Worm (Caenorhabditis elegans) whole organism, L2 larva: ENCODE results near the gene glit-1.
A peak's percentile ranks its signal among the peaks of the same experiment; 100 is the strongest.

ENCODE experiments used
- Y55F3AM.14 ChIP-seq: fragments of 200-800 bp; sonication (Bioruptor generic); optimal IDR thresholded peaks from 2 replicates; lab custom pipeline; 2018; ENCODE audit warnings: mild to moderate bottlenecking, missing genetic modification characterization, missing compliant biosample characterization
- aly-2 ChIP-seq: fragments of 150-350 bp; optimal IDR thresholded peaks from 2 replicates; lab custom pipeline; 2014; ENCODE audit warnings: missing biosample characterization, missing genetic modification characterization
- ama-1 ChIP-seq: fragments of 150-350 bp; optimal IDR thresholded peaks from 2 replicates; lab custom pipeline; 2018; ENCODE audit warnings: inconsistent platforms
- ceh-16 ChIP-seq: fragments of 150-350 bp; optimal IDR thresholded peaks from 2 replicates; lab custom pipeline; 2014; ENCODE audit warnings: missing biosample characterization, missing genetic modification characterization
- ceh-82 ChIP-seq: fragments of 150-350 bp; optimal IDR thresholded peaks from 2 replicates; lab custom pipeline; 2014; ENCODE audit warnings: missing biosample characterization, missing genetic modification characterization
- crh-2 ChIP-seq: sonication (generic microtip); optimal IDR thresholded peaks from 2 replicates; lab custom pipeline; 2017; ENCODE audit warnings: missing biosample characterization, missing genetic modification characterization
- dmd-4 ChIP-seq: sonication (generic microtip); optimal IDR thresholded peaks from 2 replicates; lab custom pipeline; 2017; ENCODE audit warnings: missing biosample characterization, missing genetic modification characterization
- egl-27 ChIP-seq: sonication (generic microtip); optimal IDR thresholded peaks from 3 replicates; lab custom pipeline; 2017; ENCODE audit warnings: missing biosample characterization, missing genetic modification reagents, missing genetic modification characterization
- elt-1 ChIP-seq: fragments of 150-350 bp; optimal IDR thresholded peaks from 2 replicates; lab custom pipeline; 2014; ENCODE audit warnings: missing biosample characterization, missing genetic modification characterization
- elt-3 ChIP-seq: sonication (generic microtip); optimal IDR thresholded peaks from 2 replicates; lab custom pipeline; 2017; ENCODE audit warnings: missing biosample characterization, missing genetic modification characterization
- fos-1 ChIP-seq: fragments of 150-350 bp; optimal IDR thresholded peaks from 2 replicates; lab custom pipeline; 2014; ENCODE audit warnings: missing biosample characterization, missing genetic modification characterization
- lin-11 ChIP-seq: fragments of 150-350 bp; sonication (generic microtip); optimal IDR thresholded peaks from 2 replicates; lab custom pipeline; 2014; ENCODE audit warnings: missing biosample characterization, missing genetic modification characterization, inconsistent platforms, mixed read lengths
- lin-13 ChIP-seq: fragments of 150-350 bp; optimal IDR thresholded peaks from 2 replicates; lab custom pipeline; 2014; ENCODE audit warnings: missing biosample characterization, missing genetic modification reagents, missing genetic modification characterization
- lsy-2 ChIP-seq, 2 experiments: fragments of 150-350 bp in 1 of 2; sonication (generic microtip) in 1 of 2; optimal IDR thresholded peaks; 2 replicates each; lab custom pipeline; 2014 to 2017; ENCODE audit warnings: missing biosample characterization in 2 of 2, missing genetic modification characterization in 2 of 2
- mab-5 ChIP-seq: fragments of 150-350 bp; optimal IDR thresholded peaks from 2 replicates; lab custom pipeline; 2014; ENCODE audit warnings: missing biosample characterization, missing genetic modification characterization
- mbf-1 ChIP-seq: sonication (generic microtip); optimal IDR thresholded peaks from 2 replicates; lab custom pipeline; 2017; ENCODE audit warnings: missing biosample characterization, missing genetic modification characterization
- mdl-1 ChIP-seq, 2 experiments: fragments of 150-350 bp in 1 of 2; sonication (generic microtip) in 1 of 2; optimal IDR thresholded peaks; 2 replicates each; lab custom pipeline; 2017; ENCODE audit warnings: missing biosample characterization in 2 of 2, missing genetic modification characterization in 2 of 2
- nhr-10 ChIP-seq: sonication (generic microtip); optimal IDR thresholded peaks from 2 replicates; lab custom pipeline; 2017; ENCODE audit warnings: missing biosample characterization, missing genetic modification characterization
- nhr-12 ChIP-seq: fragments of 150-350 bp; optimal IDR thresholded peaks from 2 replicates; lab custom pipeline; 2014; ENCODE audit warnings: missing biosample characterization, missing genetic modification characterization
- nhr-129 ChIP-seq: fragments of 150-350 bp; optimal IDR thresholded peaks from 2 replicates; lab custom pipeline; 2014; ENCODE audit warnings: missing biosample characterization, missing genetic modification characterization
- nhr-21 ChIP-seq: fragments of 150-350 bp; optimal IDR thresholded peaks from 2 replicates; lab custom pipeline; 2014; ENCODE audit warnings: missing biosample characterization, missing genetic modification characterization
- nhr-23 ChIP-seq: fragments of 150-350 bp; optimal IDR thresholded peaks from 2 replicates; lab custom pipeline; 2014; ENCODE audit warnings: missing biosample characterization, missing genetic modification reagents, missing genetic modification characterization
- nhr-25 ChIP-seq: fragments of 150-350 bp; sonication (generic microtip); optimal IDR thresholded peaks from 3 replicates; lab custom pipeline; 2014; ENCODE audit warnings: missing biosample characterization, missing genetic modification characterization
- nhr-6 ChIP-seq: fragments of 150-350 bp; optimal IDR thresholded peaks from 2 replicates; lab custom pipeline; 2014; ENCODE audit warnings: missing biosample characterization, missing genetic modification characterization
- nhr-77 ChIP-seq: fragments of 150-350 bp; optimal IDR thresholded peaks from 2 replicates; lab custom pipeline; 2014; ENCODE audit warnings: missing biosample characterization, missing genetic modification characterization
- peb-1 ChIP-seq: fragments of 150-350 bp; optimal IDR thresholded peaks from 2 replicates; lab custom pipeline; 2014; ENCODE audit warnings: missing biosample characterization, missing genetic modification characterization
- sem-4 ChIP-seq: fragments of 150-350 bp; optimal IDR thresholded peaks from 2 replicates; lab custom pipeline; 2014; ENCODE audit warnings: missing biosample characterization, missing genetic modification reagents, missing genetic modification characterization
- skn-1 ChIP-seq: sonication (generic microtip); optimal IDR thresholded peaks from 2 replicates; lab custom pipeline; 2017; ENCODE audit warnings: missing biosample characterization, missing genetic modification characterization
- sma-3 ChIP-seq: sonication (generic microtip); optimal IDR thresholded peaks from 2 replicates; lab custom pipeline; 2016; ENCODE audit warnings: missing genetic modification reagents, missing genetic modification characterization, missing compliant biosample characterization
- sma-9 ChIP-seq, 2 experiments: fragments of 150-350 bp in 1 of 2; sonication (generic microtip) in 1 of 2; optimal IDR thresholded peaks; 2 replicates each; lab custom pipeline; 2014 to 2016; ENCODE audit warnings: missing genetic modification characterization in 2 of 2, mild to moderate bottlenecking in 1 of 2, missing biosample characterization in 1 of 2, missing compliant biosample characterization in 1 of 2, missing genetic modification reagents in 1 of 2, moderate library complexity in 1 of 2
- snpc-4 ChIP-seq: fragments of 150-350 bp; optimal IDR thresholded peaks from 2 replicates; lab custom pipeline; 2014; ENCODE audit warnings: missing biosample characterization, missing genetic modification characterization
- unc-55 ChIP-seq: fragments of 150-350 bp; sonication (generic microtip); optimal IDR thresholded peaks from 3 replicates; lab custom pipeline; 2014; ENCODE audit warnings: missing biosample characterization, missing genetic modification reagents, missing genetic modification characterization
- unc-62 ChIP-seq: fragments of 150-350 bp; optimal IDR thresholded peaks from 2 replicates; lab custom pipeline; 2014; ENCODE audit warnings: missing biosample characterization, missing genetic modification reagents, missing genetic modification characterization
- zag-1 ChIP-seq: fragments of 150-350 bp; optimal IDR thresholded peaks from 2 replicates; lab custom pipeline; 2014; ENCODE audit warnings: missing biosample characterization, missing genetic modification characterization
- ztf-1 ChIP-seq: fragments of 200-800 bp; sonication (Bioruptor generic); conservative IDR thresholded peaks from 2 replicates; pipeline ENCODE4 v1.3.6; 2022; ENCODE audit warnings: missing genetic modification characterization, missing compliant biosample characterization
- ztf-11 ChIP-seq: sonication (generic microtip); optimal IDR thresholded peaks from 2 replicates; lab custom pipeline; 2017; ENCODE audit warnings: missing biosample characterization, missing genetic modification characterization

Gene glit-1

DNA sequence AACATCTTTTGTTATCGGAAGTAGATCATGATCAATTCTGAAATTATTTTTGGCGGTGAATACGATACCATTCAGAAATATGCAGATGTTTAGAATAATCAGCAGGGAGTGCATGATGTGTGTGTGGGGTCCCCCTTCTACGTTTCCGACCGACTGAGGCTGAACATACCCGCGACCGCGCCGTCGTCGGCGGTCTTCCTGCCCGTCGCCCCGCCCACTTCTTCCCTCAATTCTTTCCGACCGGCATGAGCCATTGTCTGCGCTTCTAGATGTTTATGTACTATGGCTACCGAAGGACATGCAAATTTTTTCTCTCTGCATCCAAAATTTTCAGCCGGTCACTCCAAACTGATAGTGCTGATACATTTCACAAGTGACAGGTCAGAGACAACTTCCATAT, 32.0 kb downstream of the glit-1 start:
- TF ChIP-seq ama-1 = no peak
- no peak for TF ChIP-seq skn-1
- no peak for TF ChIP-seq sma-9 (GFP tag; optimal IDR thresholded peaks at IDR 0.05; lab: Kevin White, UChicago)
- no peak for TF ChIP-seq sma-9 (tag; optimal IDR thresholded peaks at IDR 0.05; lab: Kevin White, UChicago)
- TF ChIP-seq ztf-11 (tag; lab: Kevin White, UChicago) = no peak
- no peak for TF ChIP-seq Y55F3AM.14 (GFP tag; lab: Kevin White, UChicago)
- no peak for TF ChIP-seq aly-2 (tag; lab: Kevin White, UChicago)
- TF ChIP-seq unc-55 (GFP tag; lab: Kevin White, UChicago) = no peak
- TF ChIP-seq sma-3 (GFP tag; lab: Kevin White, UChicago) = no peak
- TF ChIP-seq fos-1 = no peak
- TF ChIP-seq dmd-4 (tag; lab: Kevin White, UChicago) = no peak
- TF ChIP-seq nhr-12 (tag; lab: Kevin White, UChicago) = no peak
- TF ChIP-seq nhr-23 (tag; lab: Kevin White, UChicago) = no peak
- TF ChIP-seq ceh-82 (tag; lab: Kevin White, UChicago) = no peak

DNA sequence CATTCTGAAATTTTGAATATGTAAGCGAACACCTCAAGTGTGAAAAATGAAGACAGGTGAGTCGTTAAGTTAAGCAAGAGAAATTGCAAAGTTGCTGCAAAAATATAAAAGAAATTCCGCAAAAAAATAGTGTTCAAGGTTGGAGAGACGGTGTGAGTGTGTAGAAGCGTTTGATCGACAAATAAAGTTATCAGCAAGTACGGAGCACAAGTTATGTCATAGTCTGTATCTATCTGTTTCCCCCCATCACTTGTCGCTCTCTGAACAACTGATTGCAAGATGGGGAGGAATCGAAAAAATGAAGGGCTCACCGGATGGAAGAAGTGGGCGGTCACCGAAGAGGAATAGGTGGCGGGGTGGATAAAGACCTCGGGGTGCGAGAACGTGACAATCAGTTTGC, 37.0 kb downstream of the glit-1 start, which contains the start of gene lon-2:
lon-2 (minus strand) TSS at position 4 of the 400 bp plus-strand sequence.
- TF ChIP-seq fos-1 = peak; percentile 83
- TF ChIP-seq sma-9 (GFP tag; optimal IDR thresholded peaks at IDR 0.05; lab: Kevin White, UChicago) = no peak
- TF ChIP-seq sma-9 (tag; optimal IDR thresholded peaks at IDR 0.05; lab: Kevin White, UChicago) = no peak

DNA sequence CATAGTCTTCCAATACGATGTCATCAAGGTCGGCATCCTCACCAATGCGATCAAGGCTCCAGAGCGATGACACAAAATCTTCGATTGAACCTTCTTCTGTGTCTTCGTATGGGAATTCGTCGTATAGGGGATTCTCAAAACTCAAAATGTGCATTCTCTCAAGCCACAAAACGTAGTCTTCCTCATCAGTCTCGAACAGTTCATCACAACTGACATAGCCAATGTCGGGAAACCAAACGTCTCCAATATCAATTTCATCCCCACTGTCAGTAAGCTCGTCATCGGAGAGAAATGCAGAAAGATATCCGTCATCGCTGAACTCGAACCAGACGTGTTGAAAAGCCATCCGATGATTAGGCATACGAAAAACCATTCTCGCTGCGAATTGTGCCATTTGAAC, 42.6 kb downstream of the glit-1 start, which contains the start of gene C39E6.2:
C39E6.2 (minus strand) TSS at position 394 of the 400 bp plus-strand sequence.
- no peak for TF ChIP-seq nhr-23 (tag; lab: Kevin White, UChicago)
- TF ChIP-seq ceh-82 (tag; lab: Kevin White, UChicago) = no peak
- TF ChIP-seq crh-2 = no peak
- TF ChIP-seq elt-1 (tag; lab: Kevin White, UChicago) = no peak
- TF ChIP-seq unc-62 (GFP tag; lab: Kevin White, UChicago) = no peak
- no peak for TF ChIP-seq mdl-1 (tag; optimal IDR thresholded peaks at IDR 0.05; lab: Kevin White, UChicago)
- TF ChIP-seq mab-5 (tag; lab: Kevin White, UChicago) = no peak
- TF ChIP-seq fos-1 = no peak
- TF ChIP-seq sma-9 (GFP tag; optimal IDR thresholded peaks at IDR 0.05; lab: Kevin White, UChicago) = no peak
- no peak for TF ChIP-seq sma-9 (tag; optimal IDR thresholded peaks at IDR 0.05; lab: Kevin White, UChicago)
- TF ChIP-seq snpc-4 = no peak
- no peak for TF ChIP-seq dmd-4 (tag; lab: Kevin White, UChicago)
- no peak for TF ChIP-seq nhr-77 (tag; lab: Kevin White, UChicago)
- no peak for TF ChIP-seq mbf-1 (tag; lab: Kevin White, UChicago)
- TF ChIP-seq ztf-1 = no peak
- TF ChIP-seq, all 48 proteins: peak for 0

DNA sequence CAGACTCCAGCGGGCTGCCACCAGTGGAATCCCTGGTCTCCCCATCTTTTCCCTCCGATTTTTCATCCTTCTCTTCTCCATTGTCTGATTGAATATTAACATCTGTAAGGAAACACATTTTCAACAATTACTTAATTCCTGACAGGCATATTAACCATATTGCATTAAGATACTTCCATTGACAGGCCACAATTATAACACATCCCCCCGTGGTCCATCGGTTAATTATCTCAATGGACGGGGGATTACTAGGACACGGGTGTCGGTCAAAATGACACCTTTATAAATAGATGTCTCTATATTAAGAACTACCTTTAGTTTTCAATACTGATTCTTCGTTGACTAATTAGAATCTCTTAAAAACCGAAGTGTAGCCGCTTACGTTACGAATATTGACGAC, 47.6 kb downstream of the glit-1 start:
- TF ChIP-seq ztf-1 = no peak
- TF ChIP-seq ceh-16 (tag; lab: Kevin White, UChicago) = no peak
- TF ChIP-seq dmd-4 (tag; lab: Kevin White, UChicago) = no peak
- no peak for TF ChIP-seq egl-27 (tag; lab: Kevin White, UChicago)
- no peak for TF ChIP-seq lsy-2 (tag; optimal IDR thresholded peaks at IDR 0.05; lab: Kevin White, UChicago)
- TF ChIP-seq unc-55 (GFP tag; lab: Kevin White, UChicago) = no peak
- no peak for TF ChIP-seq mbf-1 (tag; lab: Kevin White, UChicago)
- no peak for TF ChIP-seq nhr-25 (tag; lab: Kevin White, UChicago)
- TF ChIP-seq lin-13 (GFP tag; lab: Kevin White, UChicago) = no peak
- no peak for TF ChIP-seq elt-3 (tag; lab: Kevin White, UChicago)
- no peak for TF ChIP-seq skn-1
- TF ChIP-seq nhr-10 (tag; lab: Kevin White, UChicago) = no peak

DNA sequence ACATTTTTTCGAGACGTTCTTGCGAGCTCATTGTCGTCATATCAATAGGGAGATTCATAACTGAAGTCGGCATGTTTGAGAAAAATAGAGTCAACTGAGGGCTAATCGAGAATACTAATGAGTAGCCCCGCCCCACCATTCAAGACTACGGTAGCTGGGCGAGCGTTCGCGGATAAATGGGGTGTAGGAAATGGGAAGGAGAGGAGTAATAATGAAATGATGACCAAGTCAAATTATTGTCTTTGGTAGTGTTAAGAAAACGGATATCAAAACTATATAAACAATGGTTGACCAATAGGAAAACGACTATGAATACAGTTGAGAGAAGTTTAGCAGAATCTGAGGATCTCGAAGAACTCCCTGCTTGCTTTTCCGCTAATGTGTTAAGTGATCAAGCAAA, 49.5 kb downstream of the glit-1 start, which contains the start of gene mls-2:
mls-2 (minus strand) TSS at position 101 of the 400 bp plus-strand sequence.
- TF ChIP-seq mab-5 (tag; lab: Kevin White, UChicago) (no peak), mbf-1 (tag; lab: Kevin White, UChicago) (no peak), nhr-77 (tag; lab: Kevin White, UChicago) (no peak), skn-1 (no peak), egl-27 (tag; lab: Kevin White, UChicago) (no peak), nhr-6 (tag; lab: Kevin White, UChicago) (no peak), dmd-4 (tag; lab: Kevin White, UChicago) (no peak), nhr-129 (no peak), peb-1 (tag; lab: Kevin White, UChicago) (no peak), lin-11 (tag; lab: Kevin White, UChicago) (no peak), crh-2 (no peak), sem-4 (no peak), sma-3 (GFP tag; lab: Kevin White, UChicago) (no peak), lsy-2 (tag; optimal IDR thresholded peaks at IDR 0.05; lab: Kevin White, UChicago) (no peak), mdl-1 (tag; optimal IDR thresholded peaks at IDR 0.05; lab: Kevin White, UChicago) (no peak), nhr-21 (tag; lab: Kevin White, UChicago) (no peak), elt-3 (tag; lab: Kevin White, UChicago) (no peak), zag-1 (tag; lab: Kevin White, UChicago) (no peak)
